Fruit fly (Drosophila melanogaster) whole organism, adult: ENCODE measurements around the gene CG6051.

Source experiments
- CG11617 ChIP-seq: fragments of 200-800 bp; sonication (Bioruptor generic); optimal IDR thresholded peaks from 2 replicates; lab custom pipeline; 2017; ENCODE audit warnings: mild to moderate bottlenecking, missing biosample characterization, missing genetic modification reagents, missing genetic modification characterization
- CG14711 ChIP-seq: fragments of 200-800 bp; sonication (Bioruptor generic); optimal IDR thresholded peaks from 2 replicates; lab custom pipeline; 2018; ENCODE audit warnings: missing biosample characterization, mild to moderate bottlenecking, missing genetic modification characterization, moderate library complexity
- CG1620 ChIP-seq: fragments of 200-800 bp; sonication (Bioruptor generic); optimal IDR thresholded peaks from 2 replicates; lab custom pipeline; 2016; ENCODE audit warnings: missing biosample characterization, missing genetic modification characterization
- CG33017 ChIP-seq: fragments of 200-800 bp; sonication (Bioruptor generic); optimal IDR thresholded peaks from 2 replicates; lab custom pipeline; 2018; ENCODE audit warnings: missing biosample characterization, mild to moderate bottlenecking, missing genetic modification characterization, moderate library complexity
- CG5204 ChIP-seq: fragments of 200-800 bp; sonication (Bioruptor generic); optimal IDR thresholded peaks from 2 replicates; lab custom pipeline; 2016; ENCODE audit warnings: missing biosample characterization, missing genetic modification characterization
- CG7045 ChIP-seq: fragments of 200-800 bp; sonication (Bioruptor generic); optimal IDR thresholded peaks from 2 replicates; lab custom pipeline; 2017; ENCODE audit warnings: missing biosample characterization, mild to moderate bottlenecking, missing genetic modification characterization
- CG7101 ChIP-seq: fragments of 200-800 bp; sonication (Bioruptor generic); optimal IDR thresholded peaks from 2 replicates; lab custom pipeline; 2018; ENCODE audit warnings: missing biosample characterization, mild to moderate bottlenecking, missing genetic modification characterization, moderate library complexity
- Crg-1 ChIP-seq: fragments of 200-800 bp; sonication (Bioruptor generic); optimal IDR thresholded peaks from 2 replicates; lab custom pipeline; 2016; ENCODE audit warnings: missing biosample characterization, missing genetic modification characterization
- Hr96 ChIP-seq: fragments of 200-800 bp; sonication (Bioruptor generic); optimal IDR thresholded peaks from 2 replicates; lab custom pipeline; 2016; ENCODE audit warnings: missing biosample characterization, missing genetic modification characterization
- Mnt ChIP-seq: fragments of 200-800 bp; sonication (Bioruptor generic); optimal IDR thresholded peaks from 2 replicates; lab custom pipeline; 2016; ENCODE audit warnings: missing biosample characterization, mild to moderate bottlenecking, missing genetic modification characterization
- cic ChIP-seq: fragments of 200-800 bp; sonication (Bioruptor generic); optimal IDR thresholded peaks from 2 replicates; lab custom pipeline; 2017; ENCODE audit warnings: missing biosample characterization, mild to moderate bottlenecking, missing genetic modification characterization, moderate library complexity
- kay ChIP-seq: fragments of 200-800 bp; sonication (Bioruptor generic); peaks from one replicate; lab custom pipeline; 2016; ENCODE audit warnings: missing biosample characterization, missing genetic modification characterization, borderline replicate concordance
- tj ChIP-seq: fragments of 200-800 bp; sonication (Bioruptor generic); optimal IDR thresholded peaks from 3 replicates; lab custom pipeline; 2017; ENCODE audit warnings: missing biosample characterization, mild to moderate bottlenecking, missing genetic modification characterization, moderate library complexity
- toe ChIP-seq: fragments of 200-800 bp; sonication (Bioruptor generic); optimal IDR thresholded peaks from 2 replicates; lab custom pipeline; 2016; ENCODE audit warnings: missing biosample characterization, missing genetic modification characterization

CG6051 gene

DNA sequence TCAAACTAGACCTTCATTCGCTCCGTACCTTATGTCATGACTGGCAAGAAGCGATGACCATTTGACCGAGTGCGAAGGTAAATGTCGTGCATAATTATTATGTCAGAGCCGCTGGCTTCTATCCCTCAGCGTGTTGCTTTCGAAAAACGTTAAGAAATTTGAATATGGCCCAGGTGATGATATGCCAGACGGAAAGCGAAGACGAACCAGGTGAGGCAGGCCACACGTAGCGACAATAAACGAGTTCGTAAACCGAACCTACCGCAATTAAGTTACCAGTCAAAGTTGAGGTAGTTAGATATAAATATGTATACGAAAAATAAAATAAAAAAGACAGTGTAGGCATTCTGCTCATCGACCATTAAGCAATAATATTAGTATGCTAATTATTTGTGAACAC lies 74.3 kb downstream of the CG6051 start:
- TF ChIP-seq kay (GFP tag; lab: Kevin White, UChicago) (no peak), CG1620 (GFP tag; lab: Kevin White, UChicago) (no peak), CG5204 (GFP tag; lab: Kevin White, UChicago) (no peak), CG11617 (GFP tag; lab: Kevin White, UChicago) (no peak), Hr96 (GFP tag; lab: Kevin White, UChicago) (no peak), cic (GFP tag; lab: Kevin White, UChicago) (no peak), CG33017 (tag; lab: Kevin White, UChicago) (no peak), CG7101 (tag; lab: Kevin White, UChicago) (no peak), Mnt (no peak), toe (GFP tag; lab: Kevin White, UChicago) (no peak), Crg-1 (GFP tag; lab: Kevin White, UChicago) (no peak)

dm6 chr3R:27075694-27076093 lies 75.2 kb downstream of the CG6051 start, which contains the start of gene CG14257:
Gene CG14257, plus strand, starts transcription at chr3R:27075870.
- no peak for TF ChIP-seq tj (GFP tag; lab: Kevin White, UChicago)
- TF ChIP-seq CG5204 (GFP tag; lab: Kevin White, UChicago), result no peak
- TF ChIP-seq toe (GFP tag; lab: Kevin White, UChicago), result no peak
- no peak for TF ChIP-seq CG11617 (GFP tag; lab: Kevin White, UChicago)
- no peak for TF ChIP-seq CG1620 (GFP tag; lab: Kevin White, UChicago)
- no peak for TF ChIP-seq CG7045 (GFP tag; lab: Kevin White, UChicago)
- TF ChIP-seq CG14711, result no peak
- no peak for TF ChIP-seq cic (GFP tag; lab: Kevin White, UChicago)
